Fruit fly (Drosophila melanogaster) whole organism, pupa: ENCODE data around the gene jar.

ENCODE experiments used
- CG15710 ChIP-seq: fragments of 200-800 bp; sonication (Bioruptor generic); optimal IDR thresholded peaks from 2 replicates; lab custom pipeline; 2018; ENCODE audit warnings: missing biosample characterization, mild to moderate bottlenecking, missing genetic modification characterization, moderate library complexity
- CG8159 ChIP-seq: fragments of 200-800 bp; sonication (Bioruptor generic); optimal IDR thresholded peaks from 3 replicates; lab custom pipeline; 2018; ENCODE audit warnings: missing biosample characterization, mild to moderate bottlenecking, missing genetic modification characterization, moderate library complexity
- Snoo ChIP-seq: fragments of 200-800 bp; sonication (Bioruptor generic); optimal IDR thresholded peaks from 3 replicates; lab custom pipeline; 2017; ENCODE audit warnings: missing biosample characterization, mild to moderate bottlenecking, missing genetic modification characterization, inconsistent platforms

DNA sequence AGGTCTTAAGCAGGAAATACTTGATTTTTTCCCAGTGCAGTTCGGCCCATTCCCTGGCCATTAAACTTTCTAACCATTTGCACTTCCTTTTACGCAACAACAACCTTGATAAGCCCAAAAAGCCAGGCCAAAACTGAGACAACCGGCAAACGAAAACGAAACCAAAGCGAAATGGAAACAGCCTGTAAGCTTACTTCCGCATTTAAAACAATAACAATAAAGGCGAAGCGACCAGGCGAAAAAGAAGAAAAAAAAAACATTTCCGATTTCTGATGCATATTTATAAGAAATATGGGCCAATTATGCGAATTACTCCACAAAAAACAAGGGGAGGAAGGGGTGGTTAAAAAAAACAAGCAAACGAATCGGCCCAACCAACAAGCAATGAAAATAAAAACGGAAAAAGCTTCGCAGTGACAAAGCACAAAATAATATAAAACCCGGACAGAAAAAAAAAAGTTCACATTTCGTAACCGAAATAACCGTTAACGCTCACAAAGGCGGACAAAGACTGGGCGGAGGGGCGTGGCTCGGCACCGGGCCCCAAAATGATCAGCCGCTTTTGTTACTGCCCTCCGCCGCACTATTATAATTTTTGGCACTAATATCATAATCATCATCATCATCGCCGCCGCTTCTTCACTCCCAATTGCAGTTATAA lies 65.7 kb downstream of the jar start:
- no peak for TF ChIP-seq CG15710 (tag; lab: Kevin White, UChicago)
- TF ChIP-seq CG8159 (tag; lab: Kevin White, UChicago), result no peak
- TF ChIP-seq Snoo, result no peak
